Worm (Caenorhabditis elegans) whole organism, young adult: ENCODE results near the gene C47A4.1.

ENCODE experiments used
- C17E4.6 ChIP-seq: fragments of 200-800 bp; sonication (Bioruptor generic); IDR thresholded peaks from 2 replicates; pipeline ENCODE4 v1.3.6; 2022; ENCODE audit warnings: missing genetic modification reagents, missing genetic modification characterization, missing compliant biosample characterization
- F52B5.7 ChIP-seq: sonication (generic microtip); optimal IDR thresholded peaks from 2 replicates; lab custom pipeline; 2016; ENCODE audit warnings: mild to moderate bottlenecking, missing genetic modification characterization, missing compliant biosample characterization
- K12H6.12 ChIP-seq: fragments of 200-800 bp; sonication (Bioruptor generic); optimal IDR thresholded peaks from 2 replicates; lab custom pipeline; 2018; ENCODE audit warnings: mild to moderate bottlenecking, missing genetic modification characterization, missing compliant biosample characterization
- T07F8.4 ChIP-seq: sonication (generic microtip); optimal IDR thresholded peaks from 2 replicates; lab custom pipeline; 2016; ENCODE audit warnings: mild to moderate bottlenecking, missing genetic modification characterization, moderate library complexity, missing compliant biosample characterization
- attf-6 ChIP-seq: fragments of 200-800 bp; sonication (Bioruptor generic); IDR thresholded peaks from 2 replicates; pipeline ENCODE4 v1.3.6; 2022; ENCODE audit warnings: missing genetic modification reagents, missing genetic modification characterization, missing compliant biosample characterization
- hlh-26 ChIP-seq: fragments of 200-800 bp; sonication (Bioruptor generic); conservative IDR thresholded peaks from 2 replicates; pipeline ENCODE4 v1.3.6; 2022; ENCODE audit warnings: missing genetic modification reagents, missing genetic modification characterization, missing compliant biosample characterization
- hmg-20 ChIP-seq: fragments of 200-800 bp; sonication (Bioruptor generic); IDR thresholded peaks from 2 replicates; pipeline ENCODE4 v1.3.6; 2022; ENCODE audit warnings: missing genetic modification reagents, missing genetic modification characterization, missing compliant biosample characterization
- hrde-1 ChIP-seq: sonication (generic microtip); optimal IDR thresholded peaks from 2 replicates; lab custom pipeline; 2016; ENCODE audit warnings: missing genetic modification characterization, mild to moderate bottlenecking, missing compliant biosample characterization, moderate library complexity, missing genotype, missing genetic modification reagents, borderline replicate concordance
- lin-26 ChIP-seq: fragments of 200-800 bp; sonication (Bioruptor generic); IDR thresholded peaks from 2 replicates; pipeline ENCODE4 v1.3.6; 2022; ENCODE audit warnings: missing genetic modification reagents, missing genetic modification characterization, missing compliant biosample characterization
- pha-4 ChIP-seq: fragments of 150-350 bp; sonication (generic microtip); optimal IDR thresholded peaks from 2 replicates; lab custom pipeline; 2014; ENCODE audit warnings: missing biosample characterization, missing genetic modification reagents, missing genetic modification characterization
- rcor-1 ChIP-seq: fragments of 200-800 bp; sonication (Bioruptor generic); IDR thresholded peaks from 2 replicates; pipeline ENCODE4 v1.3.6; 2022; ENCODE audit warnings: missing genetic modification reagents, missing genetic modification characterization, missing compliant biosample characterization
- snpc-4 ChIP-seq, 5 experiments: fragments of 150-350 bp in 1 of 5; sonication (generic microtip) in 4 of 5; optimal IDR thresholded peaks; 2 replicates each; lab custom pipeline; 2014 to 2018; ENCODE audit warnings: missing genetic modification characterization in 5 of 5, missing biosample characterization in 3 of 5, antibody characterized with exemption in 2 of 5, mild to moderate bottlenecking in 2 of 5, missing compliant biosample characterization in 2 of 5, missing genotype in 2 of 5, moderate library complexity in 2 of 5, missing genetic modification reagents in 1 of 5
- unc-62 ChIP-seq: fragments of 150-350 bp; optimal IDR thresholded peaks from 2 replicates; lab custom pipeline; 2014; ENCODE audit warnings: missing biosample characterization, missing genetic modification reagents, missing genetic modification characterization
- zfh-2 ChIP-seq: fragments of 200-800 bp; sonication (Bioruptor generic); conservative IDR thresholded peaks from 2 replicates; pipeline ENCODE4 v1.3.6; 2022; ENCODE audit warnings: missing genetic modification reagents, missing genetic modification characterization, missing compliant biosample characterization

ce11 chrIV:13707894-13708293, 8.3 kb downstream of the C47A4.1 start:
- TF ChIP-seq T07F8.4 (no peak), C17E4.6 (GFP tag; lab: Robert Waterston, UW) (no peak), attf-6 (no peak), pha-4 (no peak), hlh-26 (GFP tag; lab: Robert Waterston, UW) (no peak), zfh-2 (no peak), unc-62 (peak; percentile 68), F52B5.7 (tag; lab: Kevin White, UChicago) (no peak), hrde-1 (tag; lab: Kevin White, UChicago) (no peak), rcor-1 (no peak), hmg-20 (GFP tag; lab: Robert Waterston, UW) (no peak), lin-26 (GFP tag; lab: Robert Waterston, UW) (no peak), snpc-4 (GFP tag; optimal IDR thresholded peaks at IDR 0.05; lab: Kevin White, UChicago) (no peak), snpc-4 (tag; optimal IDR thresholded peaks at IDR 0.05; lab: Kevin White, UChicago) (no peak), K12H6.12 (tag; lab: Kevin White, UChicago) (no peak)
